Fruit fly (Drosophila melanogaster): ENCODE data around the gene CG17726.

The CG17726 gene

dm6 chr3R:11237598-11237997 is 11.0 kb downstream of the CG17726 start, which contains the start of gene CG31388 (continued):
- TF ChIP-seq Dll (GFP tag; IDR thresholded peaks at IDR 0.05; ENCODE audit: partially characterized antibody) (no peak), Lpt (GFP tag; optimal IDR thresholded peaks at IDR 0.05) (no peak), CG11093 (GFP tag; IDR thresholded peaks at IDR 0.05) (no peak), CG6175 (GFP tag; IDR thresholded peaks at IDR 0.05) (no peak), CG6683 (GFP tag; optimal IDR thresholded peaks at IDR 0.05) (no peak), NFAT (GFP tag; IDR thresholded peaks at IDR 0.05) (no peak), Fer3 (tag; optimal IDR thresholded peaks at IDR 0.05) (no peak), Blimp-1 (GFP tag; optimal IDR thresholded peaks at IDR 0.05) (no peak), CG15011 (GFP tag; optimal IDR thresholded peaks at IDR 0.05) (no peak), cg (GFP tag; optimal IDR thresholded peaks at IDR 0.05) (no peak), stc (GFP tag; IDR thresholded peaks at IDR 0.05) (no peak), inv (GFP tag; IDR thresholded peaks at IDR 0.05; ENCODE audit: partially characterized antibody) (no peak), ken (GFP tag; IDR thresholded peaks at IDR 0.05) (no peak), zen2 (GFP tag; IDR thresholded peaks at IDR 0.05; ENCODE audit: partially characterized antibody) (no peak), BtbVII (GFP tag; optimal IDR thresholded peaks at IDR 0.05) (no peak), Dip2 (GFP tag; IDR thresholded peaks at IDR 0.05) (no peak), pfk (GFP tag; optimal IDR thresholded peaks at IDR 0.05) (no peak), bab2 (GFP tag; optimal IDR thresholded peaks at IDR 0.05) (no peak), Adf1 (GFP tag; IDR thresholded peaks at IDR 0.05) (no peak), sr (GFP tag; IDR thresholded peaks at IDR 0.05) (no peak), CG10267 (tag; optimal IDR thresholded peaks at IDR 0.05) (no peak), Atf6 (GFP tag; IDR thresholded peaks at IDR 0.05) (no peak), fd96Cb (tag; optimal IDR thresholded peaks at IDR 0.05) (no peak), CG2889 (GFP tag; IDR thresholded peaks at IDR 0.05) (no peak), Hey (tag; optimal IDR thresholded peaks at IDR 0.05) (no peak), bsh (GFP tag; optimal IDR thresholded peaks at IDR 0.05) (no peak), Gsc (GFP tag; IDR thresholded peaks at IDR 0.05) (no peak), disco-r (GFP tag; optimal IDR thresholded peaks at IDR 0.05) (no peak), ssp (GFP tag; IDR thresholded peaks at IDR 0.05) (no peak), Scr (GFP tag; IDR thresholded peaks at IDR 0.05; ENCODE audit: partially characterized antibody) (no peak), CG34422 (GFP tag; IDR thresholded peaks at IDR 0.05) (peak; percentile 54; the same call in 1 of the 3 replicates), CG7556 (GFP tag; optimal IDR thresholded peaks at IDR 0.05) (no peak), dpn (GFP tag; optimal IDR thresholded peaks at IDR 0.05) (no peak), ERR (GFP tag; optimal IDR thresholded peaks at IDR 0.05) (no peak), gcm (GFP tag; optimal IDR thresholded peaks at IDR 0.05) (no peak), dimm (GFP tag; IDR thresholded peaks at IDR 0.05) (no peak), Six4 (GFP tag; optimal IDR thresholded peaks at IDR 0.05) (no peak), CG4854 (GFP tag; optimal IDR thresholded peaks at IDR 0.05) (no peak), hbn (GFP tag; IDR thresholded peaks at IDR 0.05; ENCODE audit: partially characterized antibody) (no peak), BEAF-32 (GFP tag; optimal IDR thresholded peaks at IDR 0.05) (peak; percentile 23), Fer1 (GFP tag; optimal IDR thresholded peaks at IDR 0.05) (no peak), Dp (GFP tag; optimal IDR thresholded peaks at IDR 0.05) (peak; percentile 91), emc (GFP tag; optimal IDR thresholded peaks at IDR 0.05) (no peak), fu2 (GFP tag; optimal IDR thresholded peaks at IDR 0.05) (no peak), CG1529 (GFP tag; optimal IDR thresholded peaks at IDR 0.05) (no peak), CG3995 (GFP tag; optimal IDR thresholded peaks at IDR 0.05) (no peak), CG12299 (tag; optimal IDR thresholded peaks at IDR 0.05) (no peak), CG15601 (tag; optimal IDR thresholded peaks at IDR 0.05) (no peak), Dad (GFP tag; optimal IDR thresholded peaks at IDR 0.05) (no peak), ato (GFP tag; IDR thresholded peaks at IDR 0.05; ENCODE audit: partially characterized antibody) (no peak), crol (GFP tag; IDR thresholded peaks at IDR 0.05) (no peak), CG5245 (GFP tag; optimal IDR thresholded peaks at IDR 0.05) (no peak)

Measured in whole organism, embryonic.